Fruit fly (Drosophila melanogaster) whole organism: ENCODE data around the gene CG43813.

ENCODE experiments used
- CG8478 ChIP-seq: fragments of >200 bp; optimal IDR thresholded peaks from 2 replicates; lab custom pipeline; 2018; ENCODE audit warnings: inconsistent platforms
- Dll ChIP-seq: fragments of >200 bp; optimal IDR thresholded peaks from 2 replicates; lab custom pipeline; 2017
- EcR ChIP-seq, 2 experiments: fragments of >200 bp; optimal IDR thresholded peaks; 2 replicates each; lab custom pipeline; 2017; ENCODE audit warnings: missing biosample characterization in 2 of 2, missing genetic modification characterization in 2 of 2, missing genetic modification reagents in 2 of 2
- pan ChIP-seq: fragments of >200 bp; optimal IDR thresholded peaks from 2 replicates; lab custom pipeline; 2017
- psq ChIP-seq: fragments of >200 bp; optimal IDR thresholded peaks from 2 replicates; lab custom pipeline; 2017
- usp ChIP-seq: fragments of >200 bp; optimal IDR thresholded peaks from 2 replicates; lab custom pipeline; 2017; ENCODE audit warnings: missing biosample characterization, missing genetic modification characterization, mixed read lengths

CG43813 gene

dm6 chr2L:12343634-12344269 lies at the start of gene CG43813, which contains the start of gene bru2:
Gene CG43813 (minus strand): TSS chr2L:12344266.
Gene bru2 (plus strand): TSS chr2L:12344219.
- TF ChIP-seq usp (GFP tag; lab: Kevin White, UChicago) (no peak), Dll (lab: Kevin White, UChicago) (no peak), psq (lab: Kevin White, UChicago) (no peak), CG8478 (lab: Kevin White, UChicago) (no peak), pan (lab: Kevin White, UChicago) (no peak), EcR (GFP tag; optimal IDR thresholded peaks at IDR 0.05; lab: Kevin White, UChicago) (no peak)

dm6 chr2L:12392406-12392805 lies 48.3 kb upstream of the CG43813 start:
- TF ChIP-seq EcR (GFP tag; optimal IDR thresholded peaks at IDR 0.05; lab: Kevin White, UChicago) (no peak), psq (lab: Kevin White, UChicago) (no peak), CG8478 (lab: Kevin White, UChicago) (no peak), Dll (lab: Kevin White, UChicago) (no peak), usp (GFP tag; lab: Kevin White, UChicago) (no peak), pan (lab: Kevin White, UChicago) (no peak)

dm6 chr2L:12374546-12375081 lies 30.5 kb upstream of the CG43813 start:
- no peak for TF ChIP-seq Dll (lab: Kevin White, UChicago)
- no peak for TF ChIP-seq CG8478 (lab: Kevin White, UChicago)
- TF ChIP-seq EcR (GFP tag; optimal IDR thresholded peaks at IDR 0.05; lab: Kevin White, UChicago) = no peak
- no peak for TF ChIP-seq pan (lab: Kevin White, UChicago)
- no peak for TF ChIP-seq usp (GFP tag; lab: Kevin White, UChicago)
- TF ChIP-seq psq (lab: Kevin White, UChicago) = no peak

- TF ChIP-seq CG8478 (lab: Kevin White, UChicago) (no peak), usp (GFP tag; lab: Kevin White, UChicago) (no peak), psq (lab: Kevin White, UChicago) (no peak), Dll (lab: Kevin White, UChicago) (no peak), pan (lab: Kevin White, UChicago) (no peak), EcR (GFP tag; optimal IDR thresholded peaks at IDR 0.05; lab: Kevin White, UChicago) (no peak)
These were observed 29.5 kb upstream of the CG43813 start for dm6 chr2L:12373559-12373958.

dm6 chr2L:12372436-12372835 lies 28.4 kb upstream of the CG43813 start:
- no peak for TF ChIP-seq EcR (GFP tag; optimal IDR thresholded peaks at IDR 0.05; lab: Kevin White, UChicago)
- no peak for TF ChIP-seq usp (GFP tag; lab: Kevin White, UChicago)
- no peak for TF ChIP-seq pan (lab: Kevin White, UChicago)
- no peak for TF ChIP-seq Dll (lab: Kevin White, UChicago)
- TF ChIP-seq CG8478 (lab: Kevin White, UChicago) = no peak
- TF ChIP-seq psq (lab: Kevin White, UChicago) = no peak

dm6 chr2L:12371740-12372139 lies 27.7 kb upstream of the CG43813 start:
- no peak for TF ChIP-seq pan (lab: Kevin White, UChicago)
- TF ChIP-seq CG8478 (lab: Kevin White, UChicago) = no peak
- no peak for TF ChIP-seq Dll (lab: Kevin White, UChicago)
- no peak for TF ChIP-seq usp (GFP tag; lab: Kevin White, UChicago)
- no peak for TF ChIP-seq EcR (GFP tag; optimal IDR thresholded peaks at IDR 0.05; lab: Kevin White, UChicago)
- TF ChIP-seq psq (lab: Kevin White, UChicago) = no peak

dm6 chr2L:12369612-12370011 lies 25.5 kb upstream of the CG43813 start:
- TF ChIP-seq usp (GFP tag; lab: Kevin White, UChicago) (no peak), EcR (GFP tag; optimal IDR thresholded peaks at IDR 0.05; lab: Kevin White, UChicago) (no peak), psq (lab: Kevin White, UChicago) (no peak), Dll (lab: Kevin White, UChicago) (no peak), CG8478 (lab: Kevin White, UChicago) (no peak), pan (lab: Kevin White, UChicago) (no peak)

dm6 chr2L:12365964-12366482 lies 22.0 kb upstream of the CG43813 start:
- no peak for TF ChIP-seq pan (lab: Kevin White, UChicago)
- TF ChIP-seq CG8478 (lab: Kevin White, UChicago) = peak; percentile 51
- TF ChIP-seq Dll (lab: Kevin White, UChicago) = peak; percentile 50

dm6 chr2L:12364090-12364489 lies 20.0 kb upstream of the CG43813 start:
- TF ChIP-seq psq (lab: Kevin White, UChicago) (no peak), EcR (GFP tag; optimal IDR thresholded peaks at IDR 0.05; lab: Kevin White, UChicago) (no peak)

- TF ChIP-seq CG8478 (lab: Kevin White, UChicago) = no peak
- no peak for TF ChIP-seq EcR (GFP tag; optimal IDR thresholded peaks at IDR 0.05; lab: Kevin White, UChicago)
- no peak for TF ChIP-seq psq (lab: Kevin White, UChicago)
- no peak for TF ChIP-seq Dll (lab: Kevin White, UChicago)
- no peak for TF ChIP-seq pan (lab: Kevin White, UChicago)
These were observed 19.1 kb upstream of the CG43813 start for dm6 chr2L:12363206-12363605.

dm6 chr2L:12356141-12356540 lies 12.1 kb upstream of the CG43813 start, which contains the start of gene CG17010:
Gene CG17010 (plus strand): TSS chr2L:12356441.
- no peak for TF ChIP-seq pan (lab: Kevin White, UChicago)
- no peak for TF ChIP-seq psq (lab: Kevin White, UChicago)
- TF ChIP-seq EcR (GFP tag; optimal IDR thresholded peaks at IDR 0.05; lab: Kevin White, UChicago) = no peak
- TF ChIP-seq usp (GFP tag; lab: Kevin White, UChicago) = no peak
- no peak for TF ChIP-seq Dll (lab: Kevin White, UChicago)
- TF ChIP-seq CG8478 (lab: Kevin White, UChicago) = no peak
